Fruit fly (Drosophila melanogaster): Measurements from ENCODE around the gene Sema5c.

DNA sequence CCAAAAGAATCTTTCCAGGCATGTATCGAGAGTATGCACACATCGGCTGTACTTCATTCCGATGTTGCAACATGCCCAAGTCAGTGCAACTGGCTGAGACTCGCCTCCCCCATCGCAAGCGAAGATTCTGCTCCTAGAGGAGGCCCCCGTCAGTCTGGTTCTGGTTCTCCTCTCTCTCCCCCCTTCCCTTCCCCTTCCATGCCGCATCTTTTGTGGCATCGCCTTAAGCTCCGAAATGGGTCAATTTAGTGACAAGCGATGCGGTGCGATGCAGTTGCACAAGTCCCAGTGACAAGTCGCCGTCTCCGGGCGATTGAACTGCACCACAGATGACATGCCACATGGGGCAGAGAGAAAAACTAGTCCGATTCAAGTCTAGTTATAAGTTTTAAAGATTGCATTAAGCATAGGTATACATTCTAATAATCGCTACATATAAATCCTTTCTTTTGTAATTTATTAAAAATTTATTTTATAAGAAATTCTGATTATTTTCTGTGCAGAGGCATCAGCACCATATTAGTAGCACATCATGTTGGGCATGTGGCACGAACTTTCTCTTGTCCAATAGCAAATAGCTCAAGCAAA lies 27.5 kb upstream of the Sema5c start:
- no peak for TF ChIP-seq foxo (GFP tag; optimal IDR thresholded peaks at IDR 0.05)
- TF ChIP-seq Hr78 (GFP tag; optimal IDR thresholded peaks at IDR 0.05): no peak
- no peak for TF ChIP-seq Abd-B (GFP tag; optimal IDR thresholded peaks at IDR 0.05)
